Fruit fly (Drosophila melanogaster) whole organism, embryonic: ENCODE measurements around the gene Hsp70Aa.

Source experiments
- ATbp ChIP-seq: fragments of 200-800 bp; sonication (Bioruptor generic); optimal IDR thresholded peaks from 2 replicates; lab custom pipeline; 2017; ENCODE audit warnings: missing biosample characterization, mild to moderate bottlenecking, missing genetic modification characterization, missing genetic modification reagents
- CG10366 ChIP-seq: fragments of 200-800 bp; sonication (Bioruptor generic); IDR thresholded peaks from 2 replicates; pipeline ENCODE4 v1.3.6; 2022; ENCODE audit warnings: missing biosample characterization, missing genetic modification characterization
- CG10543 ChIP-seq: fragments of 200-800 bp; sonication (Bioruptor generic); optimal IDR thresholded peaks from 3 replicates; lab custom pipeline; 2017; ENCODE audit warnings: missing biosample characterization, mild to moderate bottlenecking, missing genetic modification characterization, moderate library complexity
- CG10654 ChIP-seq: fragments of 200-800 bp; sonication (Bioruptor generic); optimal IDR thresholded peaks from 2 replicates; lab custom pipeline; 2016; ENCODE audit warnings: missing biosample characterization, missing genetic modification characterization
- CG12236 ChIP-seq: fragments of 200-800 bp; sonication (Bioruptor generic); optimal IDR thresholded peaks from 2 replicates; lab custom pipeline; 2016; ENCODE audit warnings: missing biosample characterization, missing genetic modification characterization
- CG13775 ChIP-seq: fragments of 200-800 bp; sonication (Bioruptor generic); optimal IDR thresholded peaks from 3 replicates; lab custom pipeline; 2017; ENCODE audit warnings: missing biosample characterization, mild to moderate bottlenecking, missing genetic modification characterization
- CG15011 ChIP-seq: fragments of 200-800 bp; sonication (Bioruptor generic); optimal IDR thresholded peaks from 3 replicates; lab custom pipeline; 2018; ENCODE audit warnings: missing biosample characterization, mild to moderate bottlenecking, missing genetic modification characterization
- CG15514 ChIP-seq: fragments of 200-800 bp; sonication (Bioruptor generic); optimal IDR thresholded peaks from 3 replicates; lab custom pipeline; 2017; ENCODE audit warnings: missing biosample characterization, missing genetic modification characterization, mild to moderate bottlenecking, moderate library complexity, missing genetic modification reagents
- CG16863 ChIP-seq: fragments of 200-800 bp; sonication (Bioruptor generic); optimal IDR thresholded peaks from 3 replicates; lab custom pipeline; 2016; ENCODE audit warnings: missing biosample characterization, missing genetic modification characterization
- CG2678 ChIP-seq: fragments of 200-800 bp; sonication (Bioruptor generic); optimal IDR thresholded peaks from 3 replicates; lab custom pipeline; 2019; ENCODE audit warnings: missing biosample characterization, mild to moderate bottlenecking, missing genetic modification characterization, moderate library complexity
- CG43689 ChIP-seq: fragments of 200-800 bp; sonication (Bioruptor generic); IDR thresholded peaks from 2 replicates; pipeline ENCODE4 v1.3.6; 2022; ENCODE audit warnings: missing biosample characterization, missing genetic modification characterization
- CG4424 ChIP-seq: fragments of 200-800 bp; sonication (Bioruptor generic); optimal IDR thresholded peaks from 3 replicates; lab custom pipeline; 2016; ENCODE audit warnings: missing biosample characterization, missing genetic modification characterization
- CG6254 ChIP-seq: fragments of 200-800 bp; sonication (Bioruptor generic); optimal IDR thresholded peaks from 3 replicates; lab custom pipeline; 2017; ENCODE audit warnings: mild to moderate bottlenecking, missing biosample characterization, missing genetic modification reagents, missing genetic modification characterization
- CG7839 ChIP-seq: fragments of 200-800 bp; sonication (Bioruptor generic); optimal IDR thresholded peaks from 3 replicates; lab custom pipeline; 2018; ENCODE audit warnings: missing biosample characterization, mild to moderate bottlenecking, missing genetic modification characterization, moderate library complexity
- CG8388 ChIP-seq: fragments of 200-800 bp; sonication (Bioruptor generic); optimal IDR thresholded peaks from 2 replicates; lab custom pipeline; 2019; ENCODE audit warnings: missing biosample characterization, mild to moderate bottlenecking, missing genetic modification characterization, moderate library complexity
- CG8924 ChIP-seq: fragments of 200-800 bp; optimal IDR thresholded peaks from 3 replicates; lab custom pipeline; 2019; ENCODE audit warnings: missing biosample characterization, mild to moderate bottlenecking, missing genetic modification characterization, moderate library complexity
- CG9215 ChIP-seq: fragments of 200-800 bp; sonication (Bioruptor generic); IDR thresholded peaks from 2 replicates; pipeline ENCODE4 v1.3.6; 2022; ENCODE audit warnings: missing biosample characterization, missing genetic modification characterization
- CkIIα-i1 ChIP-seq: fragments of 200-800 bp; sonication (Bioruptor generic); IDR thresholded peaks from 2 replicates; pipeline ENCODE4 v1.3.6; 2022; ENCODE audit warnings: missing biosample characterization, missing genetic modification characterization
- CoRest ChIP-seq: fragments of 200-800 bp; sonication (Bioruptor generic); optimal IDR thresholded peaks from 3 replicates; lab custom pipeline; 2018; ENCODE audit warnings: missing biosample characterization, mild to moderate bottlenecking, missing genetic modification characterization, moderate library complexity
- D ChIP-seq, 2 experiments: fragments of 200-800 bp in 1 of 2; fragments of >200 bp in 1 of 2; sonication (Bioruptor generic) in 1 of 2; optimal IDR thresholded peaks; 2 replicates in 1 of 2; 3 replicates in 1 of 2; lab custom pipeline; 2017; ENCODE audit warnings: mild to moderate bottlenecking in 1 of 2, missing biosample characterization in 1 of 2, missing genetic modification characterization in 1 of 2, missing genetic modification reagents in 1 of 2
- Deaf1 ChIP-seq: fragments of 200-800 bp; optimal IDR thresholded peaks from 3 replicates; lab custom pipeline; 2019; ENCODE audit warnings: missing biosample characterization, mild to moderate bottlenecking, missing genetic modification characterization, moderate library complexity
- Dip3 ChIP-seq: fragments of 200-800 bp; sonication (Bioruptor generic); optimal IDR thresholded peaks from 3 replicates; lab custom pipeline; 2016; ENCODE audit warnings: missing biosample characterization, missing genetic modification characterization
- E2f1 ChIP-seq: fragments of 200-800 bp; sonication (Bioruptor generic); IDR thresholded peaks from 2 replicates; pipeline ENCODE4 v1.3.6; 2022; ENCODE audit warnings: missing biosample characterization, missing genetic modification characterization
- Eip74EF ChIP-seq, 2 experiments: fragments of 200-800 bp in 1 of 2; fragments of >200 bp in 1 of 2; sonication (Bioruptor generic) in 1 of 2; optimal IDR thresholded peaks; 2 replicates each; lab custom pipeline; 2017 to 2019; ENCODE audit warnings: missing biosample characterization in 2 of 2, missing genetic modification characterization in 2 of 2, mild to moderate bottlenecking in 1 of 2, moderate library complexity in 1 of 2
- HLH3B ChIP-seq: fragments of 200-800 bp; sonication (Bioruptor generic); IDR thresholded peaks from 2 replicates; pipeline ENCODE4 v1.3.6; 2022; ENCODE audit warnings: missing biosample characterization, missing genetic modification characterization
- Jarid2 ChIP-seq: fragments of 200-800 bp; sonication (Bioruptor generic); optimal IDR thresholded peaks from 3 replicates; lab custom pipeline; 2017; ENCODE audit warnings: mild to moderate bottlenecking, missing biosample characterization, missing genetic modification reagents, missing genetic modification characterization
- Kr ChIP-seq: fragments of 200-800 bp; sonication (Bioruptor generic); optimal IDR thresholded peaks from 2 replicates; lab custom pipeline; 2017; ENCODE audit warnings: missing biosample characterization, mild to moderate bottlenecking, missing genetic modification characterization
- Oli ChIP-seq: fragments of 200-800 bp; sonication (Bioruptor generic); optimal IDR thresholded peaks from 2 replicates; lab custom pipeline; 2018; ENCODE audit warnings: missing biosample characterization, mild to moderate bottlenecking, missing genetic modification characterization, moderate library complexity
- Poxn ChIP-seq: fragments of 200-800 bp; sonication (Bioruptor generic); IDR thresholded peaks from 2 replicates; pipeline ENCODE4 v1.3.6; 2022; ENCODE audit warnings: missing biosample characterization, missing genetic modification characterization
- Rx ChIP-seq: fragments of 200-800 bp; sonication (Bioruptor generic); IDR thresholded peaks from 2 replicates; pipeline ENCODE4 v1.3.6; 2022; ENCODE audit warnings: missing biosample characterization, missing genetic modification characterization
- bsh ChIP-seq, 2 experiments: fragments of 200-800 bp; sonication (Bioruptor generic); optimal IDR thresholded peaks; 2 replicates each; lab custom pipeline; 2017 to 2018; ENCODE audit warnings: mild to moderate bottlenecking in 2 of 2, missing biosample characterization in 2 of 2, missing genetic modification characterization in 2 of 2, moderate library complexity in 1 of 2
- ewg ChIP-seq: fragments of 200-800 bp; sonication (Bioruptor generic); optimal IDR thresholded peaks from 3 replicates; lab custom pipeline; 2017; ENCODE audit warnings: mild to moderate bottlenecking, missing biosample characterization, missing genetic modification reagents, missing genetic modification characterization
- gsb ChIP-seq: fragments of 200-800 bp; sonication (Bioruptor generic); IDR thresholded peaks from 2 replicates; pipeline ENCODE4 v1.3.6; 2022; ENCODE audit warnings: missing biosample characterization, missing genetic modification characterization
- inv ChIP-seq: fragments of 200-800 bp; sonication (Bioruptor generic); IDR thresholded peaks from 2 replicates; pipeline ENCODE4 v1.3.6; 2022; ENCODE audit warnings: missing biosample characterization, missing genetic modification characterization; ENCODE audit not compliant: partially characterized antibody
- kah ChIP-seq: fragments of 200-800 bp; sonication (Bioruptor generic); optimal IDR thresholded peaks from 2 replicates; lab custom pipeline; 2018; ENCODE audit warnings: missing biosample characterization, mild to moderate bottlenecking, missing genetic modification characterization
- lab ChIP-seq: fragments of 200-800 bp; sonication (Bioruptor generic); optimal IDR thresholded peaks from 3 replicates; lab custom pipeline; 2017; ENCODE audit warnings: missing biosample characterization, missing genetic modification characterization, mild to moderate bottlenecking, moderate library complexity, missing genetic modification reagents
- mirr ChIP-seq: fragments of 200-800 bp; sonication (Bioruptor generic); optimal IDR thresholded peaks from 3 replicates; lab custom pipeline; 2018; ENCODE audit warnings: missing biosample characterization, mild to moderate bottlenecking, missing genetic modification characterization
- mld ChIP-seq: fragments of 200-800 bp; sonication (Bioruptor generic); IDR thresholded peaks from 3 replicates; pipeline ENCODE4 v1.3.6; 2022; ENCODE audit warnings: missing biosample characterization, missing genetic modification characterization; ENCODE audit not compliant: partially characterized antibody
- nau ChIP-seq: fragments of 200-800 bp; sonication (Bioruptor generic); optimal IDR thresholded peaks from 3 replicates; lab custom pipeline; 2017; ENCODE audit warnings: missing biosample characterization, mild to moderate bottlenecking, missing genetic modification characterization, missing genetic modification reagents
- pfk ChIP-seq: fragments of 200-800 bp; sonication (Bioruptor generic); optimal IDR thresholded peaks from 2 replicates; lab custom pipeline; 2018; ENCODE audit warnings: missing biosample characterization, mild to moderate bottlenecking, missing genetic modification characterization, moderate library complexity
- pros ChIP-seq: fragments of 200-800 bp; sonication (Bioruptor generic); optimal IDR thresholded peaks from 3 replicates; lab custom pipeline; 2019; ENCODE audit warnings: missing biosample characterization, mild to moderate bottlenecking, missing genetic modification characterization, moderate library complexity
- row ChIP-seq: fragments of 200-800 bp; sonication (Bioruptor generic); IDR thresholded peaks from 3 replicates; pipeline ENCODE4 v1.3.6; 2022; ENCODE audit warnings: missing biosample characterization, missing genetic modification characterization
- sd ChIP-seq: fragments of 200-800 bp; sonication (Bioruptor generic); optimal IDR thresholded peaks from 3 replicates; lab custom pipeline; 2018; ENCODE audit warnings: missing biosample characterization, mild to moderate bottlenecking, missing genetic modification characterization, moderate library complexity
- stwl ChIP-seq: fragments of 200-800 bp; sonication (Bioruptor generic); optimal IDR thresholded peaks from 3 replicates; lab custom pipeline; 2018; ENCODE audit warnings: missing biosample characterization, mild to moderate bottlenecking, missing genetic modification characterization, moderate library complexity
- tio ChIP-seq: fragments of 200-800 bp; sonication (Bioruptor generic); optimal IDR thresholded peaks from 2 replicates; lab custom pipeline; 2017; ENCODE audit warnings: missing biosample characterization, missing genetic modification characterization, inconsistent platforms
- toy ChIP-seq: fragments of 200-800 bp; sonication (Bioruptor generic); IDR thresholded peaks from 2 replicates; pipeline ENCODE4 v1.3.6; 2022; ENCODE audit warnings: missing biosample characterization, missing genetic modification characterization
- tx ChIP-seq: fragments of 200-800 bp; sonication (Bioruptor generic); optimal IDR thresholded peaks from 2 replicates; lab custom pipeline; 2016; ENCODE audit warnings: missing biosample characterization, missing genetic modification characterization
- vvl ChIP-seq: fragments of 200-800 bp; sonication (Bioruptor generic); IDR thresholded peaks from 2 replicates; pipeline ENCODE4 v1.3.6; 2022; ENCODE audit warnings: missing biosample characterization, missing genetic modification characterization
- wek ChIP-seq: fragments of 200-800 bp; sonication (Bioruptor generic); optimal IDR thresholded peaks from 3 replicates; lab custom pipeline; 2018; ENCODE audit warnings: missing biosample characterization, mild to moderate bottlenecking, missing genetic modification characterization, moderate library complexity

The Hsp70Aa gene

DNA sequence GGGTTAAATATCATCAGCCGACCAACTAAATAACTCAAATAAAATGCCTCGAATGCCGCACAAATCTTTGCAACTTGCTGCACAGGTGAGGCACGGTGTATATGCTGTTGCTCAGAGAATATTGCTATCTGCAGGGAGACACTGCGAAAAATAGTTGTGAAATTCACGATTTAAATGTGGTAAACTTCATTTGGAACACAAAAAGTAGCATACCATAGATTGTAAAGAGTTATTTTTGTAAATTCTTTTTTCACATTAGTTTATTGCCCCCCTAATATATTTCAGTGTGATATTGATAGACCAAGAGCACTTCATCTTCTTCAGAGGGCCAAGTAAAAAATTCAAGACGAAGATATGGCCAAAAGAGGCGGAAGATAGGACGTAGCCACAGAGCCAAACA lies 35.7 kb downstream of the Hsp70Aa start (continued):
- TF ChIP-seq inv (GFP tag; lab: Robert Waterston, UW): no peak
- TF ChIP-seq Oli (tag; lab: Kevin White, UChicago): peak; percentile 28
- TF ChIP-seq CG9215: no peak
- TF ChIP-seq CG8388 (GFP tag; lab: Kevin White, UChicago): no peak
- TF ChIP-seq stwl (tag; lab: Kevin White, UChicago): no peak
- no peak for TF ChIP-seq toy (GFP tag; lab: Robert Waterston, UW)
- TF ChIP-seq tio: no peak
- peak; percentile 29 for TF ChIP-seq ATbp (GFP tag; lab: Kevin White, UChicago)
- TF ChIP-seq Poxn: no peak
- TF ChIP-seq E2f1 (GFP tag; lab: Robert Waterston, UW): 0 out of 2 replicates have a peak, but pooled peaks have one; percentile 31
- no peak for TF ChIP-seq nau (GFP tag; lab: Kevin White, UChicago)
- TF ChIP-seq wek (GFP tag; lab: Kevin White, UChicago): no peak
- TF ChIP-seq CG16863 (GFP tag; lab: Kevin White, UChicago): no peak
- TF ChIP-seq Dip3 (GFP tag; lab: Kevin White, UChicago): no peak
- no peak for TF ChIP-seq CoRest (tag; lab: Kevin White, UChicago)
- peak; percentile 21; the same call in 1 of the 2 replicates for TF ChIP-seq CG10366
- TF ChIP-seq CkIIα-i1: no peak
- no peak for TF ChIP-seq Jarid2 (GFP tag; lab: Kevin White, UChicago)
- TF ChIP-seq mld (GFP tag; lab: Robert Waterston, UW): no peak
- no peak for TF ChIP-seq CG43689
- no peak for TF ChIP-seq kah (GFP tag; lab: Kevin White, UChicago)
- no peak for TF ChIP-seq CG15011 (GFP tag; lab: Kevin White, UChicago)
- TF ChIP-seq CG4424 (GFP tag; lab: Kevin White, UChicago): peak; percentile 26
- peak in 1 of 2 experiments; percentile 68 for TF ChIP-seq bsh (GFP tag; optimal IDR thresholded peaks at IDR 0.05; lab: Kevin White, UChicago)
- TF ChIP-seq ewg (GFP tag; lab: Kevin White, UChicago): no peak
- no peak for TF ChIP-seq mirr
- no peak for TF ChIP-seq gsb (GFP tag; lab: Robert Waterston, UW)
- TF ChIP-seq sd (tag; lab: Kevin White, UChicago): no peak
- no peak for TF ChIP-seq CG10543 (GFP tag; lab: Kevin White, UChicago)
- no peak for TF ChIP-seq CG15514 (GFP tag; lab: Kevin White, UChicago)
- no peak for TF ChIP-seq CG6254 (GFP tag; lab: Kevin White, UChicago)
- TF ChIP-seq CG12236 (GFP tag; lab: Kevin White, UChicago): no peak
- TF ChIP-seq CG13775 (GFP tag; lab: Kevin White, UChicago): peak; percentile 11
- peak; percentile 52 for TF ChIP-seq lab (GFP tag; lab: Kevin White, UChicago)
- TF ChIP-seq Rx (GFP tag; lab: Robert Waterston, UW): no peak
- TF ChIP-seq HLH3B (GFP tag; lab: Robert Waterston, UW): no peak
- no peak for TF ChIP-seq Kr (GFP tag; lab: Kevin White, UChicago)
- TF ChIP-seq Deaf1 (tag; lab: Kevin White, UChicago): no peak
- no peak for TF ChIP-seq Eip74EF (GFP tag; optimal IDR thresholded peaks at IDR 0.05; lab: Kevin White, UChicago)
- TF ChIP-seq row: peak; percentile 51
- no peak for TF ChIP-seq CG8924 (tag; lab: Kevin White, UChicago)
- TF ChIP-seq pros (GFP tag; lab: Kevin White, UChicago): no peak
- no peak for TF ChIP-seq pfk (GFP tag; lab: Kevin White, UChicago)
- no peak for TF ChIP-seq CG2678
- no peak for TF ChIP-seq CG10654
- TF ChIP-seq vvl: peak; percentile 65; the same call in 1 of the 2 replicates
- no peak for TF ChIP-seq D (optimal IDR thresholded peaks at IDR 0.05; lab: Kevin White, UChicago)
- no peak for TF ChIP-seq D (GFP tag; optimal IDR thresholded peaks at IDR 0.05; lab: Kevin White, UChicago)
- TF ChIP-seq tx (GFP tag; lab: Kevin White, UChicago): no peak
- no peak for TF ChIP-seq CG7839 (tag; lab: Kevin White, UChicago)
